Fruit fly (Drosophila melanogaster): Measurements from ENCODE around the gene CG31528.

The CG31528 gene

DNA sequence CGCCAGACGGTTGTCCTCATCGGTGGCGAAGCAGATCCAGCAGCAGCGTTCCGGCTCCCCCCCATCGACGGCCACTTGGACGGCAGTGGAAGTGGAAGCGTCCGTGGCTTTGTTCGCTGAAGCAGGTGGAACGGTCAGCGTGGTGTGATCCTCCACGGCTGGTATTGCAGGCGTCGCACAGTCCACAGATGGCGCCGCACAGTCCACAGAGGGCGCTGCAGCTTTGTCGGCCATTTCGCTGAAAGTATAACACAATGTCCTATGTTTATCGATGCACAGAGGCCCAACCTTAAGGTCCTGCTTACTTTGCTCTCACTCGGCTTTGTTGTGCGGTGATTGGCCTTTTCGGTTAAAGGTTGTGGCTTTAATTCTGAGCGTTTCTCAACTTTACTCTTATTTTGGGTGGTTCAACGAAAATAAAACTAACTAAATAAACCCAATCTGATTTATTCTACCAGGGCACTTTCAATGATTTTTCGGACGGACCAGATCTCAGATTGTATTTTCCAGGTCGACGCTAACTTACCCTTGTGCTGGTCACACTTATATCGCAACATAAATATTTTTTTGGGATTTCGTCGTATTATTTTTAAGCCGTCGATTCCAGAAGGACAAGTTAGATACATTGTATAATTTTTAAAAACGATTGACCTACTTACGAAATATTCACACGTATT lies 18.7 kb upstream of the CG31528 start, which contains the start of gene CG9855 (continued):
- TF ChIP-seq Bdp1 (GFP tag; optimal IDR thresholded peaks at IDR 0.05) (no peak), CG2199 (GFP tag; IDR thresholded peaks at IDR 0.05) (no peak), CG7987 (GFP tag; optimal IDR thresholded peaks at IDR 0.05) (no peak), CG7839 (tag; optimal IDR thresholded peaks at IDR 0.05) (no peak), CG3407 (GFP tag; optimal IDR thresholded peaks at IDR 0.05) (no peak), CG12236 (GFP tag; optimal IDR thresholded peaks at IDR 0.05) (no peak), psq (GFP tag; optimal IDR thresholded peaks at IDR 0.05) (no peak), Hsf (GFP tag; optimal IDR thresholded peaks at IDR 0.05) (no peak), yki (optimal IDR thresholded peaks at IDR 0.05) (no peak), vnd (GFP tag; IDR thresholded peaks at IDR 0.05; ENCODE audit: partially characterized antibody) (no peak), Bgb (GFP tag; IDR thresholded peaks at IDR 0.05; ENCODE audit: partially characterized antibody) (peak; percentile 13; the same call in 1 of the 2 replicates), kay (GFP tag; optimal IDR thresholded peaks at IDR 0.05) (no peak), Elba2 (GFP tag; optimal IDR thresholded peaks at IDR 0.05) (peak; percentile 24), pum (GFP tag; optimal IDR thresholded peaks at IDR 0.05) (no peak), CG4424 (GFP tag; optimal IDR thresholded peaks at IDR 0.05) (no peak), sens-2 (GFP tag; IDR thresholded peaks at IDR 0.05) (no peak), seq (GFP tag; IDR thresholded peaks at IDR 0.05) (no peak), hbn (GFP tag; IDR thresholded peaks at IDR 0.05; ENCODE audit: partially characterized antibody) (peak; percentile 37; the same call in 1 of the 2 replicates), ranshi (GFP tag; IDR thresholded peaks at IDR 0.05) (no peak), CG11504 (tag; optimal IDR thresholded peaks at IDR 0.05) (peak; percentile 2), wor (GFP tag; IDR thresholded peaks at IDR 0.05) (no peak), Fer2 (tag; optimal IDR thresholded peaks at IDR 0.05) (no peak), maf-S (GFP tag; optimal IDR thresholded peaks at IDR 0.05) (no peak), CG42726 (GFP tag; IDR thresholded peaks at IDR 0.05; ENCODE audit: partially characterized antibody) (peak; percentile 24; the same call in 1 of the 2 replicates), Xrp1 (GFP tag; IDR thresholded peaks at IDR 0.05) (no peak), gsb-n (tag; optimal IDR thresholded peaks at IDR 0.05) (no peak), CG43689 (GFP tag; IDR thresholded peaks at IDR 0.05) (no peak), CG33557 (GFP tag; optimal IDR thresholded peaks at IDR 0.05) (no peak), CG13287 (GFP tag; IDR thresholded peaks at IDR 0.05; ENCODE audit: partially characterized antibody) (peak; percentile 48; the same call in 1 of the 2 replicates), cg (GFP tag; optimal IDR thresholded peaks at IDR 0.05) (no peak), run (tag; optimal IDR thresholded peaks at IDR 0.05) (no peak), Mes4 (GFP tag; optimal IDR thresholded peaks at IDR 0.05) (no peak), jigr1 (GFP tag; IDR thresholded peaks at IDR 0.05) (no peak), CG2889 (GFP tag; IDR thresholded peaks at IDR 0.05) (no peak), slp2 (GFP tag; optimal IDR thresholded peaks at IDR 0.05) (no peak), aop (GFP tag; IDR thresholded peaks at IDR 0.05) (no peak), CG17829 (tag; optimal IDR thresholded peaks at IDR 0.05) (peak; percentile 50), CG17359 (tag; optimal IDR thresholded peaks at IDR 0.05) (no peak), NfI (GFP tag; optimal IDR thresholded peaks at IDR 0.05) (no peak), Atf-2 (GFP tag; optimal IDR thresholded peaks at IDR 0.05) (no peak), ato (GFP tag; IDR thresholded peaks at IDR 0.05; ENCODE audit: partially characterized antibody) (no peak), corto (GFP tag; optimal IDR thresholded peaks at IDR 0.05) (no peak), CG10431 (GFP tag; optimal IDR thresholded peaks at IDR 0.05) (peak; percentile 11), sug (tag; optimal IDR thresholded peaks at IDR 0.05) (peak; percentile 15), ttk (GFP tag; IDR thresholded peaks at IDR 0.05) (no peak), peb (GFP tag; IDR thresholded peaks at IDR 0.05) (no peak), zfh2 (GFP tag; optimal IDR thresholded peaks at IDR 0.05) (no peak), D19B (GFP tag; optimal IDR thresholded peaks at IDR 0.05) (no peak), fd64A (GFP tag; optimal IDR thresholded peaks at IDR 0.05) (no peak), D (optimal IDR thresholded peaks at IDR 0.05) (no peak), D (GFP tag; optimal IDR thresholded peaks at IDR 0.05) (no peak)
